Fruit fly (Drosophila melanogaster): ENCODE measurements around the gene JMJD7.

Gene JMJD7

dm6 chr3L:13479609-13480240 is 29.6 kb upstream of the JMJD7 start (continued):
- TF ChIP-seq Usf (GFP tag; optimal IDR thresholded peaks at IDR 0.05) (no peak), CG7987 (GFP tag; optimal IDR thresholded peaks at IDR 0.05) (no peak), CG3847 (GFP tag; IDR thresholded peaks at IDR 0.05) (no peak; the same call in 1 of the 2 replicates), Oli (tag; optimal IDR thresholded peaks at IDR 0.05) (peak; percentile 63), CG4360 (GFP tag; IDR thresholded peaks at IDR 0.05) (no peak), CG5180 (GFP tag; optimal IDR thresholded peaks at IDR 0.05) (peak; percentile 44), Nf-YA (GFP tag; IDR thresholded peaks at IDR 0.05) (0 out of 2 replicates have a peak, but pooled peaks have one; percentile 39), CG17186 (GFP tag; optimal IDR thresholded peaks at IDR 0.05) (no peak), emc (GFP tag; optimal IDR thresholded peaks at IDR 0.05) (no peak), CG5245 (GFP tag; optimal IDR thresholded peaks at IDR 0.05) (no peak), CG8924 (tag; optimal IDR thresholded peaks at IDR 0.05) (peak; percentile 46), CG10321 (GFP tag; IDR thresholded peaks at IDR 0.05) (no peak), E2f1 (GFP tag; IDR thresholded peaks at IDR 0.05) (peak; percentile 39; the same call in 1 of the 2 replicates), pzg (GFP tag; optimal IDR thresholded peaks at IDR 0.05) (no peak), dm (GFP tag; optimal IDR thresholded peaks at IDR 0.05) (no peak), Hsf (GFP tag; optimal IDR thresholded peaks at IDR 0.05) (peak; percentile 38), jigr1 (GFP tag; IDR thresholded peaks at IDR 0.05) (no peak), Dip2 (GFP tag; IDR thresholded peaks at IDR 0.05) (no peak), Spps (tag; optimal IDR thresholded peaks at IDR 0.05) (no peak), Oaz (GFP tag; IDR thresholded peaks at IDR 0.05) (0 out of 2 replicates have a peak, but pooled peaks have one; percentile 28), gcm (GFP tag; optimal IDR thresholded peaks at IDR 0.05) (no peak), CG30020 (tag; optimal IDR thresholded peaks at IDR 0.05) (no peak), Dfd (GFP tag; optimal IDR thresholded peaks at IDR 0.05) (no peak), CG4820 (GFP tag; optimal IDR thresholded peaks at IDR 0.05) (peak; percentile 2), CG10565 (GFP tag; optimal IDR thresholded peaks at IDR 0.05) (no peak), CG2199 (GFP tag; IDR thresholded peaks at IDR 0.05) (0 out of 3 replicates have a peak, but pooled peaks have one; percentile 69), CG1647 (GFP tag; optimal IDR thresholded peaks at IDR 0.05) (no peak), CG2712 (tag; optimal IDR thresholded peaks at IDR 0.05) (peak; percentile 31), twi (tag; optimal IDR thresholded peaks at IDR 0.05) (no peak), CG11093 (GFP tag; IDR thresholded peaks at IDR 0.05) (no peak), Antp (GFP tag; optimal IDR thresholded peaks at IDR 0.05) (peak; percentile 19), sd (tag; optimal IDR thresholded peaks at IDR 0.05) (peak; percentile 72), org-1 (GFP tag; optimal IDR thresholded peaks at IDR 0.05) (peak; percentile 5), sima (GFP tag; optimal IDR thresholded peaks at IDR 0.05) (no peak), mirr (GFP tag; optimal IDR thresholded peaks at IDR 0.05) (no peak), unpg (GFP tag; optimal IDR thresholded peaks at IDR 0.05) (peak; percentile 31), CG12769 (tag; optimal IDR thresholded peaks at IDR 0.05) (peak; percentile 52), Camta (GFP tag; optimal IDR thresholded peaks at IDR 0.05) (peak; percentile 15), pb (GFP tag; optimal IDR thresholded peaks at IDR 0.05) (no peak), sqz (GFP tag; optimal IDR thresholded peaks at IDR 0.05) (no peak), gt (GFP tag; IDR thresholded peaks at IDR 0.05) (no peak), CG7839 (tag; optimal IDR thresholded peaks at IDR 0.05) (peak; percentile 67), TFAM (GFP tag; optimal IDR thresholded peaks at IDR 0.05) (no peak), sim (GFP tag; IDR thresholded peaks at IDR 0.05) (no peak), Ada2b (GFP tag; IDR thresholded peaks at IDR 0.05) (peak; percentile 44; the same call in 1 of the 2 replicates), chm (GFP tag; IDR thresholded peaks at IDR 0.05) (no peak), Eip74EF (GFP tag; optimal IDR thresholded peaks at IDR 0.05) (no peak), Lhr (GFP tag; optimal IDR thresholded peaks at IDR 0.05) (no peak), stc (GFP tag; IDR thresholded peaks at IDR 0.05) (no peak), crol (GFP tag; IDR thresholded peaks at IDR 0.05) (no peak), CG4617 (GFP tag; optimal IDR thresholded peaks at IDR 0.05; ENCODE audit: borderline replicate concordance) (no peak)

Data from whole organism, embryonic.